Worm (Caenorhabditis elegans): Measurements from ENCODE around the gene F54D12.7.

F54D12.7 gene

DNA sequence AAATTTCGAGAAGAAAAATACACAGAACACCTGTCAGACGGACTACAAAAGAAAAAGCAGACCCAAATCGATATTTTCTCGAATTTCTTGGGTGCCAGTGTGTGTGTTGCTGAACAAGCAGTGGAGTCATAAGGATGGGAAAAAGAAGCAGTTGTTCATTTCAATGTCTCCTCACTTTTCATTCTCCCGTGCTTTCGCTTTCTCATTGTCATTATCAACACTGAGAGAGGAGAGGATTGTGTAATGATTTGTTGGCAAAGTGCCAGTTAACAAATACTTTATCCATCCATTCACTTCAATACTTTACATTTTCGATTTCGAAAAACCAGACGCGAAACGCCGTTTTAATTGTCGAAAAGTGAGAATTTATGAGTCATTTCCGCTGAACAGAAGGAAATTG lies 9.6 kb downstream of the F54D12.7 start:
- TF ChIP-seq F16B12.6 (tag; optimal IDR thresholded peaks at IDR 0.05) (no peak), hlh-17 (GFP tag; optimal IDR thresholded peaks at IDR 0.05; ENCODE audit: borderline replicate concordance) (no peak), nhr-19 (GFP tag; conservative IDR thresholded peaks at IDR 0.05) (0 out of 2 replicates have a peak, but pooled peaks have one; percentile 22), pag-3 (tag; optimal IDR thresholded peaks at IDR 0.05; ENCODE audit: borderline replicate concordance, insufficient read depth) (peak; percentile 62), ztf-4 (tag; optimal IDR thresholded peaks at IDR 0.05) (no peak), nhr-77 (tag; optimal IDR thresholded peaks at IDR 0.05) (no peak), fkh-4 (tag; optimal IDR thresholded peaks at IDR 0.05; ENCODE audit: borderline replicate concordance) (no peak), nhr-28 (tag; optimal IDR thresholded peaks at IDR 0.05) (no peak), nhr-71 (tag; optimal IDR thresholded peaks at IDR 0.05) (peak; percentile 49), dpl-1 (GFP tag; optimal IDR thresholded peaks at IDR 0.05) (peak in 1 of 3 experiments; percentile 10), efl-1 (optimal IDR thresholded peaks at IDR 0.05) (peak in 1 of 2 experiments; percentile 16), efl-1 (GFP tag; optimal IDR thresholded peaks at IDR 0.05 in 1 of 2) (peak in 1 of 2 experiments; percentile 2), lsy-2 (tag; optimal IDR thresholded peaks at IDR 0.05) (peak; percentile 19 to 30), nhr-47 (tag; optimal IDR thresholded peaks at IDR 0.05) (no peak), unc-62 (GFP tag; optimal IDR thresholded peaks at IDR 0.05) (no peak), unc-130 (tag; optimal IDR thresholded peaks at IDR 0.05) (peak; percentile 13), rnt-1 (tag; optimal IDR thresholded peaks at IDR 0.05) (peak; percentile 69), ceh-63 (GFP tag; optimal IDR thresholded peaks at IDR 0.05) (no peak), ets-5 (GFP tag; IDR thresholded peaks at IDR 0.05) (no peak), ama-1 (optimal IDR thresholded peaks at IDR 0.05) (no peak), blmp-1 (tag; optimal IDR thresholded peaks at IDR 0.05) (peak; percentile 48)

DNA sequence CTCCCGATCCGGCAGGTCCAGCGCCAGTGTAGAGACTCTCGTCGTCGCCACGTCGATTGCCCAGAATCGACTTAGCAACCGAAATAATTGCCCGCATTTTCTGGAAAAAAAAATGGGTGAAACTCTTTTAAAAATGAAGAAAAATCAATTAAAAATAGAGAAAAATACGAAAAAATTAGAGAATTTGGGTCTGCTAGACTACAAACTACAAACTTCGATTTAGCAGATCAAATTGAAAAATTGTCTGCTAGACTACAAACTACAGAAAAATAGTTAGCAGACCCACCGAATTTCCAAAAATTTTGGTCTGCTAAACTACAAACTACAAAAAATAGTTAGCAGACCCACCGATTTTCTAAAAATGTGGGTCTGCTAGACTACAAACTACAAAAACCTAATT lies 10.3 kb downstream of the F54D12.7 start, which contains the start of gene rog-1:
rog-1 (minus strand) TSS at position 101 of the 400 bp plus-strand sequence.
- TF ChIP-seq snu-23 (GFP tag; optimal IDR thresholded peaks at IDR 0.05), result no peak
- TF ChIP-seq ceh-88 (GFP tag; IDR thresholded peaks at IDR 0.05), result no peak
- TF ChIP-seq vab-15 (tag; optimal IDR thresholded peaks at IDR 0.05), result no peak
- no peak for TF ChIP-seq nhr-90 (tag; optimal IDR thresholded peaks at IDR 0.05; ENCODE audit: poor library complexity)

- TF ChIP-seq Y116A8C.19 (tag; optimal IDR thresholded peaks at IDR 0.05; ENCODE audit: borderline replicate concordance), result no peak
- TF ChIP-seq nhr-85 (tag), result peak; percentile 14
Measured at ce11 chrII:1374486-1374885, 10.7 kb downstream of the F54D12.7 start.

DNA sequence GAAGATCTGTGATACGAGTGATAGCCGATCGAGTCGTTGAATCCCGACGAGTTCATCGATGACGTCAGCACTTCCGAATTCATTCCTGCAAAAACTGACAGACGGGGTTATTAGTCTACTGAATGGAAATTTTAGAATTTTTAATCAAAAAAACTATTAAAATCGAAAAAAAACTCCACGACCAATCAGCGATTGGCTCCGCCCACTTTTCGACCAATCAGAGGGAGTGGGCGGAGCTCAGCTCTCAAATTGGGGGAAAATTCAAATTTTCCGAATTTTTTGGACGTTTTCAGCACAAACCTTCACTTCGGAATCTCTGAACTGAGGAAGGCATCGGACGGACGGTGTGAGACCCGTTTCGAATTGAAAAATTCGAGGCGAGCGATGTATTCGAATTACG lies 12.2 kb downstream of the F54D12.7 start:
- TF ChIP-seq blmp-1 (tag; optimal IDR thresholded peaks at IDR 0.05) (no peak), lir-3 (tag; optimal IDR thresholded peaks at IDR 0.05; ENCODE audit: poor library complexity) (no peak), efl-1 (optimal IDR thresholded peaks at IDR 0.05) (no peak), efl-1 (GFP tag; optimal IDR thresholded peaks at IDR 0.05 in 1 of 2) (peak in 1 of 2 experiments; percentile 18), nhr-28 (tag; optimal IDR thresholded peaks at IDR 0.05) (no peak), sox-4 (tag; optimal IDR thresholded peaks at IDR 0.05) (no peak), fos-1 (tag; optimal IDR thresholded peaks at IDR 0.05) (no peak)

ce11 chrII:1372138-1372537 lies 13.0 kb downstream of the F54D12.7 start:
- TF ChIP-seq nhr-28 (tag; optimal IDR thresholded peaks at IDR 0.05) (no peak), lin-39 (tag; optimal IDR thresholded peaks at IDR 0.05) (no peak), ets-5 (GFP tag; IDR thresholded peaks at IDR 0.05) (no peak), nhr-85 (tag) (peak; percentile 52), nhr-19 (GFP tag; conservative IDR thresholded peaks at IDR 0.05) (no peak), dsc-1 (tag; optimal IDR thresholded peaks at IDR 0.05) (no peak), lin-13 (GFP tag; optimal IDR thresholded peaks at IDR 0.05) (no peak)

ce11 chrII:1371533-1371932 lies 13.6 kb downstream of the F54D12.7 start:
- TF ChIP-seq ztf-11 (tag; optimal IDR thresholded peaks at IDR 0.05) (peak in 1 of 2 experiments; percentile 0), lin-14 (GFP tag; optimal IDR thresholded peaks at IDR 0.05) (no peak)
